Fruit fly (Drosophila melanogaster): ENCODE data around the gene sds22.

Gene sds22

dm6 chr3R:17402434-17402833 lies 11.0 kb downstream of the sds22 start, which contains the start of gene Sur-8 (continued):
- TF ChIP-seq CG2129 (GFP tag; IDR thresholded peaks at IDR 0.05; ENCODE audit: partially characterized antibody) (no peak), HmgZ (tag; optimal IDR thresholded peaks at IDR 0.05) (peak; percentile 62), Abd-B (GFP tag; optimal IDR thresholded peaks at IDR 0.05) (no peak), CG1603 (tag; optimal IDR thresholded peaks at IDR 0.05) (peak; percentile 73), tin (GFP tag; optimal IDR thresholded peaks at IDR 0.05) (peak; percentile 78), zf30C (GFP tag; optimal IDR thresholded peaks at IDR 0.05) (no peak), Hmr (GFP tag; optimal IDR thresholded peaks at IDR 0.05) (peak; percentile 76), dmrt99B (tag; optimal IDR thresholded peaks at IDR 0.05) (peak; percentile 55), kay (GFP tag; optimal IDR thresholded peaks at IDR 0.05) (no peak), stc (GFP tag; IDR thresholded peaks at IDR 0.05) (peak; percentile 39; the same call in 1 of the 2 replicates), bsh (GFP tag; optimal IDR thresholded peaks at IDR 0.05) (peak in 1 of 2 experiments; percentile 45), disco-r (GFP tag; optimal IDR thresholded peaks at IDR 0.05) (peak; percentile 17), D19A (tag; optimal IDR thresholded peaks at IDR 0.05) (no peak), Aef1 (GFP tag; IDR thresholded peaks at IDR 0.05) (peak; percentile 50; the same call in 1 of the 3 replicates), slbo (GFP tag; IDR thresholded peaks at IDR 0.05) (peak; percentile 87), trh (GFP tag; optimal IDR thresholded peaks at IDR 0.05) (no peak), CG5953 (GFP tag; IDR thresholded peaks at IDR 0.05) (peak; percentile 81), Hand (GFP tag; optimal IDR thresholded peaks at IDR 0.05) (no peak), CrebB (tag; optimal IDR thresholded peaks at IDR 0.05) (no peak), vnd (GFP tag; IDR thresholded peaks at IDR 0.05; ENCODE audit: partially characterized antibody) (no peak), CG1792 (GFP tag; optimal IDR thresholded peaks at IDR 0.05) (peak; percentile 13), da (GFP tag; optimal IDR thresholded peaks at IDR 0.05) (no peak), CG4617 (GFP tag; optimal IDR thresholded peaks at IDR 0.05; ENCODE audit: borderline replicate concordance) (peak; percentile 32), Doc3 (GFP tag; IDR thresholded peaks at IDR 0.05; ENCODE audit: partially characterized antibody) (no peak), TFAM (GFP tag; optimal IDR thresholded peaks at IDR 0.05) (no peak), dimm (GFP tag; IDR thresholded peaks at IDR 0.05) (no peak), CG3995 (GFP tag; optimal IDR thresholded peaks at IDR 0.05) (peak; percentile 35), unpg (GFP tag; optimal IDR thresholded peaks at IDR 0.05) (no peak), CG12299 (tag; optimal IDR thresholded peaks at IDR 0.05) (no peak), ci (GFP tag; IDR thresholded peaks at IDR 0.05) (peak; percentile 86), CG2202 (tag; optimal IDR thresholded peaks at IDR 0.05) (no peak), Rx (GFP tag; IDR thresholded peaks at IDR 0.05) (peak; percentile 70), C15 (GFP tag; IDR thresholded peaks at IDR 0.05) (no peak), Ravus (GFP tag; IDR thresholded peaks at IDR 0.05) (no peak; the same call in 1 of the 2 replicates), CG18011 (GFP tag; optimal IDR thresholded peaks at IDR 0.05) (peak; percentile 25), Antp (GFP tag; optimal IDR thresholded peaks at IDR 0.05) (peak; percentile 70), usp (GFP tag; optimal IDR thresholded peaks at IDR 0.05) (no peak), lola (GFP tag; optimal IDR thresholded peaks at IDR 0.05) (no peak), CG6654 (GFP tag; optimal IDR thresholded peaks at IDR 0.05) (peak; percentile 3), CG8089 (GFP tag; optimal IDR thresholded peaks at IDR 0.05) (peak; percentile 53), CG11695 (GFP tag; IDR thresholded peaks at IDR 0.05) (no peak), lab (GFP tag; optimal IDR thresholded peaks at IDR 0.05) (peak; percentile 79), CG8388 (GFP tag; optimal IDR thresholded peaks at IDR 0.05) (peak; percentile 7), Mrtf (GFP tag; IDR thresholded peaks at IDR 0.05) (peak; percentile 83), CG12769 (tag; optimal IDR thresholded peaks at IDR 0.05) (peak; percentile 64), Dfd (GFP tag; optimal IDR thresholded peaks at IDR 0.05) (no peak), ac (GFP tag; optimal IDR thresholded peaks at IDR 0.05) (no peak), her (GFP tag; optimal IDR thresholded peaks at IDR 0.05) (peak; percentile 65), Spps (tag; optimal IDR thresholded peaks at IDR 0.05) (no peak), CG15073 (GFP tag; optimal IDR thresholded peaks at IDR 0.05) (no peak), CG13775 (GFP tag; optimal IDR thresholded peaks at IDR 0.05) (peak; percentile 30)

All from whole organism, embryonic.